Fruit fly (Drosophila melanogaster) Kc167 (cell line): ENCODE results near the gene CG12483.

Experiments used
- Myc ChIP-seq: fragments of >200 bp; optimal IDR thresholded peaks from 2 replicates; lab custom pipeline; 2017; ENCODE audit warnings: missing external identifiers
- Sin3A ChIP-seq: fragments of >200 bp; optimal IDR thresholded peaks from 2 replicates; lab custom pipeline; 2018; ENCODE audit warnings: missing external identifiers
- h ChIP-seq: fragments of >200 bp; optimal IDR thresholded peaks from 3 replicates; lab custom pipeline; 2018; ENCODE audit warnings: missing external identifiers
- insv ChIP-seq: fragments of >200 bp; optimal IDR thresholded peaks from 3 replicates; lab custom pipeline; 2018; ENCODE audit warnings: missing external identifiers
- psq ChIP-seq: fragments of >200 bp; optimal IDR thresholded peaks from 2 replicates; lab custom pipeline; 2017; ENCODE audit warnings: missing external identifiers
- ttk ChIP-seq: sonication (Bioruptor generic); optimal IDR thresholded peaks from 2 replicates; lab custom pipeline; 2017; ENCODE audit warnings: missing external identifiers

- TF ChIP-seq h (lab: Kevin White, UChicago) (no peak), Sin3A (lab: Kevin White, UChicago) (no peak), psq (lab: Kevin White, UChicago) (no peak), ttk (lab: Kevin White, UChicago) (no peak), Myc (lab: Kevin White, UChicago) (no peak), insv (lab: Kevin White, UChicago) (no peak)
These were observed 32.6 kb upstream of the CG12483 start for dm6 chr3L:130798-131150.
